Worm (Caenorhabditis elegans) whole organism, L3 larva: ENCODE measurements around the gene ttr-5.

Experiments used
- ZK546.5 ChIP-seq: sonication (generic microtip); optimal IDR thresholded peaks from 2 replicates; lab custom pipeline; 2017; ENCODE audit warnings: missing biosample characterization, missing genetic modification characterization
- ama-1 ChIP-seq: fragments of 150-350 bp; optimal IDR thresholded peaks from 2 replicates; lab custom pipeline; 2018
- ceh-82 ChIP-seq: fragments of 150-350 bp; optimal IDR thresholded peaks from 2 replicates; lab custom pipeline; 2014; ENCODE audit warnings: missing biosample characterization, missing genetic modification characterization
- elt-2 ChIP-seq: sonication (generic microtip); optimal IDR thresholded peaks from 2 replicates; lab custom pipeline; 2016; ENCODE audit warnings: missing genetic modification reagents, mild to moderate bottlenecking, missing genetic modification characterization, missing compliant biosample characterization
- elt-3 ChIP-seq, 3 experiments: fragments of 150-350 bp in 1 of 3; sonication (generic microtip) in 2 of 3; optimal IDR thresholded peaks; 2 replicates in 2 of 3; 4 replicates in 1 of 3; lab custom pipeline; 2014 to 2017; ENCODE audit warnings: missing biosample characterization in 3 of 3, missing genetic modification characterization in 3 of 3
- hmg-11 ChIP-seq: sonication (generic microtip); optimal IDR thresholded peaks from 2 replicates; lab custom pipeline; 2016; ENCODE audit warnings: missing genetic modification characterization, missing compliant biosample characterization
- mdl-1 ChIP-seq: fragments of 150-350 bp; optimal IDR thresholded peaks from 2 replicates; lab custom pipeline; 2014; ENCODE audit warnings: missing biosample characterization, missing genetic modification characterization
- nhr-67 ChIP-seq: fragments of 150-350 bp; optimal IDR thresholded peaks from 2 replicates; lab custom pipeline; 2014; ENCODE audit warnings: missing biosample characterization, missing genetic modification characterization
- nhr-76 ChIP-seq: fragments of 150-350 bp; sonication (generic microtip); optimal IDR thresholded peaks from 5 replicates; lab custom pipeline; 2014; ENCODE audit warnings: missing biosample characterization, missing genetic modification characterization
- pqm-1 ChIP-seq: fragments of 150-350 bp; optimal IDR thresholded peaks from 2 replicates; lab custom pipeline; 2017; ENCODE audit warnings: missing biosample characterization, missing genetic modification characterization, inconsistent platforms
- skn-1 ChIP-seq: fragments of 150-350 bp; optimal IDR thresholded peaks from 2 replicates; lab custom pipeline; 2014; ENCODE audit warnings: missing biosample characterization, missing genetic modification characterization
- unc-39 ChIP-seq: sonication (generic microtip); optimal IDR thresholded peaks from 4 replicates; lab custom pipeline; 2017; ENCODE audit warnings: missing biosample characterization, missing genetic modification characterization
- ztf-11 ChIP-seq: fragments of 150-350 bp; optimal IDR thresholded peaks from 2 replicates; lab custom pipeline; 2014; ENCODE audit warnings: missing biosample characterization, missing genetic modification characterization
- ztf-4 ChIP-seq: fragments of 150-350 bp; optimal IDR thresholded peaks from 2 replicates; lab custom pipeline; 2014; ENCODE audit warnings: missing biosample characterization, missing genetic modification characterization

ce11 chrIII:9337968-9338367 lies 7.9 kb downstream of the ttr-5 start:
- TF ChIP-seq ama-1 (no peak), elt-2 (tag; lab: Kevin White, UChicago) (no peak), hmg-11 (no peak), skn-1 (tag; lab: Kevin White, UChicago) (no peak), ztf-11 (tag; lab: Kevin White, UChicago) (no peak), ZK546.5 (tag; lab: Kevin White, UChicago) (no peak), unc-39 (tag; lab: Kevin White, UChicago) (no peak), pqm-1 (tag; lab: Kevin White, UChicago) (no peak), ceh-82 (tag; lab: Kevin White, UChicago) (no peak), mdl-1 (tag; lab: Kevin White, UChicago) (no peak), ztf-4 (tag; lab: Kevin White, UChicago) (no peak), nhr-67 (tag; lab: Kevin White, UChicago) (no peak), nhr-76 (tag; lab: Kevin White, UChicago) (no peak), elt-3 (tag; optimal IDR thresholded peaks at IDR 0.05; lab: Kevin White, UChicago) (no peak)
